Worm (Caenorhabditis elegans) whole organism, L4 larva: Measurements from ENCODE around the gene dop-2.
"Not testable (repeated sequence)": the region's sequence is repeated elsewhere in the genome, so short reads cannot be mapped to it uniquely, and the experiment has no call there.

Source experiments
- F26F4.8 ChIP-seq: fragments of 200-800 bp; sonication (Bioruptor generic); conservative IDR thresholded peaks from 2 replicates; pipeline ENCODE4 v1.3.6; 2022; ENCODE audit warnings: missing genetic modification characterization, missing compliant biosample characterization
- F44E2.7 ChIP-seq: fragments of 200-800 bp; sonication (Bioruptor generic); IDR thresholded peaks from 2 replicates; pipeline ENCODE4 v2.1.2; 2022; ENCODE audit warnings: missing genetic modification characterization, missing compliant biosample characterization
- Y48G9A.11 ChIP-seq: fragments of 200-800 bp; sonication (Bioruptor generic); IDR thresholded peaks from 2 replicates; pipeline ENCODE4 v1.3.6; 2022; ENCODE audit warnings: missing genetic modification reagents, missing genetic modification characterization, missing compliant biosample characterization
- ZK337.2 ChIP-seq: fragments of 200-800 bp; sonication (Bioruptor generic); IDR thresholded peaks from 2 replicates; pipeline ENCODE4 v1.3.6; 2022; ENCODE audit warnings: missing genetic modification reagents, missing genetic modification characterization, missing compliant biosample characterization
- aly-2 ChIP-seq: sonication (generic microtip); optimal IDR thresholded peaks from 2 replicates; lab custom pipeline; 2018; ENCODE audit warnings: missing biosample characterization, missing genetic modification characterization
- ama-1 ChIP-seq: fragments of 150-350 bp; optimal IDR thresholded peaks from 2 replicates; lab custom pipeline; 2014; ENCODE audit warnings: inconsistent platforms, mixed read lengths
- arid-1 ChIP-seq: fragments of 200-800 bp; sonication (Bioruptor generic); conservative IDR thresholded peaks from 2 replicates; pipeline ENCODE4 v1.3.6; 2022; ENCODE audit warnings: missing genetic modification reagents, missing genetic modification characterization, missing compliant biosample characterization
- ceh-28 ChIP-seq: fragments of 150-350 bp; optimal IDR thresholded peaks from 2 replicates; lab custom pipeline; 2014; ENCODE audit warnings: missing biosample characterization, missing genetic modification reagents, missing genetic modification characterization
- daf-12 ChIP-seq: fragments of 150-350 bp; optimal IDR thresholded peaks from 2 replicates; lab custom pipeline; 2014; ENCODE audit warnings: missing biosample characterization, missing genetic modification reagents, missing genetic modification characterization
- dmd-6 ChIP-seq: fragments of 200-800 bp; sonication (Bioruptor generic); IDR thresholded peaks from 2 replicates; pipeline ENCODE4 v1.3.6; 2022; ENCODE audit warnings: missing genetic modification reagents, missing genetic modification characterization, missing compliant biosample characterization
- egl-43 ChIP-seq: fragments of 200-800 bp; sonication (Bioruptor generic); IDR thresholded peaks from 2 replicates; pipeline ENCODE4 v1.3.6; 2022; ENCODE audit warnings: missing genetic modification reagents, missing genetic modification characterization, missing compliant biosample characterization
- gei-8 ChIP-seq: fragments of 200-800 bp; sonication (Bioruptor generic); optimal IDR thresholded peaks from 2 replicates; lab custom pipeline; 2018; ENCODE audit warnings: mild to moderate bottlenecking, missing genetic modification characterization, missing compliant biosample characterization
- jun-1 ChIP-seq: fragments of 150-350 bp; optimal IDR thresholded peaks from 2 replicates; lab custom pipeline; 2014; ENCODE audit warnings: missing biosample characterization, missing genetic modification reagents, missing genetic modification characterization
- lin-1 ChIP-seq: fragments of 200-800 bp; sonication (Bioruptor generic); IDR thresholded peaks from 2 replicates; pipeline ENCODE4 v1.3.6; 2022; ENCODE audit warnings: missing genetic modification reagents, missing genetic modification characterization, missing compliant biosample characterization
- lsy-2 ChIP-seq, 2 experiments: fragments of 150-350 bp in 1 of 2; sonication (generic microtip) in 1 of 2; optimal IDR thresholded peaks; 2 replicates each; lab custom pipeline; 2014 to 2017; ENCODE audit warnings: missing biosample characterization in 2 of 2, missing genetic modification characterization in 2 of 2
- madf-5 ChIP-seq, 2 experiments: fragments of 200-800 bp; sonication (Bioruptor generic); IDR thresholded peaks; 2 replicates each; pipeline ENCODE4 v1.3.6; 2022; ENCODE audit warnings: missing compliant biosample characterization in 2 of 2, missing genetic modification characterization in 2 of 2
- mdt-29 ChIP-seq: fragments of 200-800 bp; sonication (Bioruptor generic); IDR thresholded peaks from 2 replicates; pipeline ENCODE4 v1.3.6; 2022; ENCODE audit warnings: missing genetic modification reagents, missing genetic modification characterization, missing compliant biosample characterization
- nhr-28 ChIP-seq: fragments of 150-350 bp; optimal IDR thresholded peaks from 2 replicates; lab custom pipeline; 2014; ENCODE audit warnings: missing biosample characterization, missing genetic modification characterization
- nhr-42 ChIP-seq: fragments of 200-800 bp; sonication (Bioruptor generic); IDR thresholded peaks from 2 replicates; pipeline ENCODE4 v1.3.6; 2022; ENCODE audit warnings: missing genetic modification characterization, missing compliant biosample characterization
- pha-4 ChIP-seq, 2 experiments: fragments of 150-350 bp in 1 of 2; fragments of 200-800 bp in 1 of 2; sonication (Bioruptor generic) in 1 of 2; IDR thresholded peaks in 1 of 2; optimal IDR thresholded peaks in 1 of 2; 2 replicates each; pipeline versions ENCODE4 v1.3.6 to Lab custom; 2014 to 2022; ENCODE audit warnings: missing genetic modification characterization in 2 of 2, missing genetic modification reagents in 2 of 2, missing biosample characterization in 1 of 2, missing compliant biosample characterization in 1 of 2
- saeg-2 ChIP-seq: fragments of 200-800 bp; sonication (Bioruptor generic); IDR thresholded peaks from 2 replicates; pipeline ENCODE4 v1.3.6; 2022; ENCODE audit warnings: missing genetic modification reagents, missing genetic modification characterization, missing compliant biosample characterization
- set-16 ChIP-seq: fragments of 200-800 bp; sonication (Bioruptor generic); IDR thresholded peaks from 2 replicates; pipeline ENCODE4 v1.3.6; 2022; ENCODE audit warnings: missing genetic modification reagents, missing genetic modification characterization, missing compliant biosample characterization
- tra-1 ChIP-seq: fragments of 200-800 bp; sonication (Bioruptor generic); IDR thresholded peaks from 2 replicates; pipeline ENCODE4 v1.3.6; 2022; ENCODE audit warnings: missing genetic modification reagents, missing genetic modification characterization, missing compliant biosample characterization
- unc-62 ChIP-seq, 3 experiments: fragments of 150-350 bp in 1 of 3; sonication (generic microtip); optimal IDR thresholded peaks in 2 of 3; peaks in 1 of 3; 1 replicate in 1 of 3; 2 replicates in 2 of 3; lab custom pipeline; 2014 to 2017; ENCODE audit warnings: missing biosample characterization in 3 of 3, missing genetic modification characterization in 3 of 3, missing genetic modification reagents in 3 of 3, missing genotype in 1 of 3
- vab-7 ChIP-seq: fragments of 200-800 bp; sonication (Bioruptor generic); IDR thresholded peaks from 2 replicates; pipeline ENCODE4 v1.3.6; 2022; ENCODE audit warnings: missing genetic modification reagents, missing genetic modification characterization, missing compliant biosample characterization
- zfp-2 ChIP-seq: sonication (generic microtip); optimal IDR thresholded peaks from 2 replicates; lab custom pipeline; 2016; ENCODE audit warnings: mild to moderate bottlenecking, missing genetic modification characterization, missing compliant biosample characterization
- zfp-3 ChIP-seq: fragments of 200-800 bp; sonication (Bioruptor generic); conservative IDR thresholded peaks from 2 replicates; pipeline ENCODE4 v1.3.6; 2022; ENCODE audit warnings: missing genetic modification reagents, missing genetic modification characterization, missing compliant biosample characterization
- ztf-11 ChIP-seq: fragments of 150-350 bp; optimal IDR thresholded peaks from 2 replicates; lab custom pipeline; 2014; ENCODE audit warnings: missing biosample characterization, missing genetic modification characterization

The dop-2 gene

DNA sequence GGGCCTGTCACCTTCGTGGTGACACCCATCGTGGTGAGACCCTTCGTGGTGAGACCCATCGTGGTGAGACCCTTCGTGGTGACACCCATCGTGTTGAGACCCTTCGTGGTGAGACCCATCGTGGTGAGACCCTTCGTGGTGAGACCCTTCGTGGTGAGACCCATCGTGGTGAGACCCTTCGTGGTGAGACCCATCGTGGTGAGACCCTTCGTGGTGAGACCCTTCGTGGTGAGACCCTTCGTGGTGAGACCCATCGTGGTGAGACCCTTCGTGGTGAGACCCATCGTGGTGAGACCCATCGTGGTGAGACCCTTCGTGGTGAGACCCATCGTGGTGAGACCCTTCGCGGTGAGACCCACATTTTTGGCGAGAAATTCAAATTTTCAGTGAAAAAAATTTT, 6.5 kb upstream of the dop-2 start:
- peak; percentile 69; the same call in 1 of the 2 replicates for TF ChIP-seq set-16 (GFP tag; lab: Robert Waterston, UW)

DNA sequence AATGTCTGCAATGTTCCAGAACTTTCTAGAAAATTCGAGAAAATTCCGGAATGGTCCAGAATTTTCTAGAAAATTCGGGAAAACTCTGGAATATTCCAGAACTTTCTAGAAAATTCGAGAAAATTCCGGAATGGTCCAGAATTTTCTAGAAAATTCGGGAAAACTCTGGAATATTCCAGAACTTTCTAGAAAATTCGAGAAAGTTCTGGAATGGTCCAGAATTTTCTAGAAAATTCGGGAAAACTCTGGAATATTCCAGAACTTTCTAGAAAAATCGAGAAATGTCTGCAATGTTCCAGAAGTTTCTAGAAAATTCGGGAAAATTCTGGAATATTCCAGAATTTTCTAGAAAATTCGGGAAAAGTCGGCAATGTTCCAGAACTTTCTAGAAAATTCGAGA, 4.9 kb upstream of the dop-2 start:
- TF ChIP-seq Y48G9A.11 (GFP tag; lab: Robert Waterston, UW) = 0 out of 2 replicates have a peak, but pooled peaks have one; percentile 11
- TF ChIP-seq pha-4 (GFP tag; IDR thresholded peaks at IDR 0.05; lab: Robert Waterston, UW) = 0 out of 2 replicates have a peak, but pooled peaks have one; percentile 27
- not testable (repeated sequence) for TF ChIP-seq pha-4 (tag; optimal IDR thresholded peaks at IDR 0.05; lab: Kevin White, UChicago)
- 0 out of 2 replicates have a peak, but pooled peaks have one; percentile 24 for TF ChIP-seq lin-1 (GFP tag; lab: Robert Waterston, UW)
- TF ChIP-seq, all 104 proteins: peak for 3; not testable (repeated sequence) for 101

DNA sequence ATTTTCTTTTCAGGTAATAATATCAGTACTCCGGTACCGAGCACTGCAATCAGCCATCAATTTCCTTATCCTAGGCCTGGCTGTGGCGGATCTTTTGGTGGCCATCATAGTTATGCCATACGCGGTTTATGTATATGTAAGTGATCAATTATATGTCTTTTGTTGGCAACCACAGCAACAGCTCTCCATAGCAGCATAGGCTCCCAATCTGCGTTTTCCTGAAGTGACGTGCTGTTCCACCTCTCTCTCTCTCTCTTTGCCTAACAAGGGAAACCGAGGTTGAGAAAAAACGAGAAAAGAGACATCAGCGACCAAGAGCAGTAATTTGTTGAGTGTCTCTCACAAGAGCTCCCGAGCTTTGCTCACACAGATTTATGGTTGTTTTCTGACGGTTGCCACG, 861 bp downstream of the dop-2 start:
- TF ChIP-seq unc-62 (GFP tag; optimal IDR thresholded peaks at IDR 0.05 in 1 of 2; lab: Kevin White, UChicago) (peak in 1 of 2 experiments; percentile 92), unc-62 (tag; optimal IDR thresholded peaks at IDR 0.05; lab: Kevin White, UChicago) (no peak), nhr-28 (no peak), egl-43 (0 out of 2 replicates have a peak, but pooled peaks have one; percentile 22)

DNA sequence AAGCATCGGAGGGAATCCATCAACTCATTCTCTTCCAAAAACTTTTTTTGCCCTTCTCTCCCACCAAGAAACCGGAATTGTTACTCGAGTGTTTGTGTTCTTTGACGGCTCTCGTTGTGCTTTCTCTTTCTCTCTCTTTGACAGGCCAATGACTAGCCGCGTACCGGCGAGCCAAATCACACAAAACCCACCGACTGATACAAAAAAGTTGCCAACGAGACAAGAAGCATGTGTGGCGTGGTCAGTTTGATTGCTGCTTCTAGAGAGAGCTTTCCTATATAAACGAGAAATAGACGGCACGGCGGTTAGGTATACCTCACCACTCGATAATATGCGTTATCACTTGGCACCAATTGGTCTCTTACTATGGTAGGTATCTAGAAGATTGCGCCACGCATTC, 7.4 kb downstream of the dop-2 start, which contains the start of gene pqn-63:
TSS of gene pqn-63 (plus strand) at position 307 of the 400 bp plus-strand sequence.
- peak; percentile 42; the same call in 1 of the 2 replicates for TF ChIP-seq dmd-6 (GFP tag; lab: Robert Waterston, UW)
- no peak for TF ChIP-seq zfp-2 (tag; lab: Kevin White, UChicago)
- no peak for TF ChIP-seq F26F4.8

DNA sequence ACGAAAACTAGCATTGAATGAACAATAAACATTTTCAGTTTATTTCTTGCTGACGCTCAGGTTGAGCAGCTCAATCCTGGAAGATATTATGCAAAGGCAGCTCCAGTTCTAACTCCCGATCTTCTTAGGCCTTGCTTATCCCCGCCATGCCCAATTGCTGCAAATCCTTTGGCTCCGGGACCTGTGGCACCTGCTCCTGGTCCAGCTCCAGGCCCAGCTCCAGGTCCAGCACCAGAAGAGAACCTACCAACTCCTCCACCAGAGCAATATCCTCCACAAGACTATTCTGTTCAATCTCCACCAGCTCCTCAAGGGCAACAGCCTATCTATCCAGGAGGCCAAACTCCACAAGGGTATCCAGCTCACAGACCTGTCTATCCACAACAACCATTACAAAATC, 7.8 kb downstream of the dop-2 start:
- TF ChIP-seq ztf-11 (tag; lab: Kevin White, UChicago) (no peak), F44E2.7 (GFP tag; lab: Robert Waterston, UW) (no peak), nhr-42 (GFP tag; lab: Robert Waterston, UW) (no peak), ceh-28 (no peak), ZK337.2 (GFP tag; lab: Robert Waterston, UW) (no peak), set-16 (GFP tag; lab: Robert Waterston, UW) (peak; percentile 71), zfp-3 (no peak), daf-12 (no peak), aly-2 (tag; lab: Kevin White, UChicago) (no peak), jun-1 (tag; lab: Kevin White, UChicago) (no peak), madf-5 (GFP tag; IDR thresholded peaks at IDR 0.05; lab: Robert Waterston, UW) (no peak), unc-62 (GFP tag; optimal IDR thresholded peaks at IDR 0.05 in 1 of 2; lab: Kevin White, UChicago) (peak in 1 of 2 experiments; percentile 5), unc-62 (tag; optimal IDR thresholded peaks at IDR 0.05; lab: Kevin White, UChicago) (no peak), arid-1 (GFP tag; lab: Robert Waterston, UW) (no peak), F26F4.8 (no peak), saeg-2 (GFP tag; lab: Robert Waterston, UW) (no peak), lsy-2 (tag; optimal IDR thresholded peaks at IDR 0.05; lab: Kevin White, UChicago) (no peak), pha-4 (GFP tag; IDR thresholded peaks at IDR 0.05; lab: Robert Waterston, UW) (no peak), pha-4 (tag; optimal IDR thresholded peaks at IDR 0.05; lab: Kevin White, UChicago) (no peak)

DNA sequence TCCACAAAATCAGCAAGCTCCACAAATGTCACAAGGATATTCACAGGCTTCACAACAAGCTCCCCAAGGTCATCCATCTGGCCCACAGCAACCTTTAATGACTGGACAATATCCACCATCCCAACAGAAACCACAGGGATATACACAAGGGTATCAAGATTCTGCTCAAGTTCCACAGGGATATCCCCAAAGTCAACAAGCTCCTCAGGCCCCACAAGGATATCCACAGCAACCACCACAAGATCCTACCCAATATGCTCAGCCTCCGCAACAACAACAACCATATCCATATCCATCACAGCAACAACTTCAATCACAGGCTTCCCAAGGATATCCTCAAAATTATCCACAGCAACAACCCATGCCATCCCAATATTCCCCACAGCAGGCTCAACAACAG, 8.3 kb downstream of the dop-2 start:
- TF ChIP-seq mdt-29 (GFP tag; lab: Robert Waterston, UW) = no peak
- no peak for TF ChIP-seq tra-1 (GFP tag; lab: Robert Waterston, UW)
- TF ChIP-seq, all 104 proteins: peak for 0

DNA sequence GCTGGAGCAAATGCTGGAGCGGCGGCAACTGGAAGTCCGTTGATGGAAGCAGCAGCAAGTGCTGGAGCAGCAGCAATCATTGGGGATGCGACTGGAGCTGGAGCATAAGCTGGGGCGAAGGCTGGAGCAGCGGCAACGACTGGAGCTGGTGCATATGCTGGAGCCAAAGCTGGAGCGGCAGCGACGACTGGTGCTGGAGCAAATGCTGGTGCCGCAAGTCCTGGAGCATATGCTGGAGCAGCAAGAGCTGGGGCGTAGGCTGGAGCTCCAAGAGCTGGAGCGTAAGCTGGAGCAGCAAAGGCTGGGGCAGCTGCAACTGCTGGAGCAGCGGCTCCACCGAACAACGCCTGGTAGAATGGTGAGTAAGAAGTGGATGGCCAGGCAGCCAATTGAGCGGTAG, 10.1 kb downstream of the dop-2 start:
- no peak for TF ChIP-seq ama-1 (lab: Kevin White, UChicago)
- 0 out of 2 replicates have a peak, but pooled peaks have one; percentile 17 for TF ChIP-seq vab-7
- peak; percentile 74 for TF ChIP-seq egl-43
- no peak for TF ChIP-seq gei-8 (GFP tag; lab: Kevin White, UChicago)
- peak; percentile 96 for TF ChIP-seq set-16 (GFP tag; lab: Robert Waterston, UW)
